Fruit fly (Drosophila melanogaster): Measurements from ENCODE around the gene CG31789.

CG31789 gene

DNA sequence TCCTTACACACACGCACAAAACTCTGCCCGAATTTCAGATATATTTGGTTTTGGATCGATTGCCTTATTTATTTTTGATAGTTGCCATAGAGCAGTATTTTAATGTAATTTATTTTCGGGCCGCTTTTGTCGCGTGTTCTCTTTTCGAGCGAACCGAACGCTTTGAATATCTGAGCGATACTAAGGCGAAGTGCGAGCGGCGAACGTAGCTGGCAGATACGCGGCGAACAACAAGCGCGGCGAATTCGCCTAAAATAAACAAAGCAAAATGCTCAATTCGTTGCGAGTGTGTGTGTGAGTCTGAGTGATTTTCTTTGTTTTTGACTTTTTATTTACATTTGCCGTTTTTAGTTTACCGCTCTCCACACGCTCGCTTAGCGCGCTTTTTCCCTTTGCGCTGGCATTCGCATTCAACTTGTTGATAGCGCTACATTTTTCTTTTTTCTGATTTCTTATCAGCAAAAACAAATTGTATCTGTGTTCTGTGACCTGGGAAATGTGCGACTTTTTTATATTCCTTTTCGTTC, 42.6 kb upstream of the CG31789 start (continued):
- TF ChIP-seq Trl (optimal IDR thresholded peaks at IDR 0.05): peak in 1 of 2 experiments; percentile 42
- no peak for TF ChIP-seq Trl (GFP tag; optimal IDR thresholded peaks at IDR 0.05)
- peak; percentile 59; the same call in 2 of the 3 replicates for TF ChIP-seq zen2 (GFP tag; IDR thresholded peaks at IDR 0.05; ENCODE audit: partially characterized antibody)
- TF ChIP-seq amos (GFP tag; IDR thresholded peaks at IDR 0.05; ENCODE audit: partially characterized antibody): peak; percentile 45; the same call in 1 of the 2 replicates
- TF ChIP-seq CG12104 (GFP tag; optimal IDR thresholded peaks at IDR 0.05): no peak
- no peak for TF ChIP-seq tin (GFP tag; optimal IDR thresholded peaks at IDR 0.05)
- TF ChIP-seq CG6689 (GFP tag; IDR thresholded peaks at IDR 0.05): no peak
- peak; percentile 4 for TF ChIP-seq CG2678 (tag; optimal IDR thresholded peaks at IDR 0.05)
- no peak for TF ChIP-seq CG3995 (GFP tag; optimal IDR thresholded peaks at IDR 0.05)
- 0 out of 2 replicates have a peak, but pooled peaks have one; percentile 10 for TF ChIP-seq Adf1 (GFP tag; IDR thresholded peaks at IDR 0.05)
- TF ChIP-seq D19A (tag; optimal IDR thresholded peaks at IDR 0.05): no peak
- no peak for TF ChIP-seq CG30020 (tag; optimal IDR thresholded peaks at IDR 0.05)
- TF ChIP-seq CG4617 (GFP tag; optimal IDR thresholded peaks at IDR 0.05; ENCODE audit: borderline replicate concordance): no peak
- TF ChIP-seq Nf-YC (tag; optimal IDR thresholded peaks at IDR 0.05): no peak
- TF ChIP-seq CG9876 (GFP tag; optimal IDR thresholded peaks at IDR 0.05): no peak
- TF ChIP-seq CG10959 (GFP tag; IDR thresholded peaks at IDR 0.05): no peak
- TF ChIP-seq Taf1 (GFP tag; IDR thresholded peaks at IDR 0.05): no peak
- peak; percentile 17; the same call in 1 of the 2 replicates for TF ChIP-seq hbn (GFP tag; IDR thresholded peaks at IDR 0.05; ENCODE audit: partially characterized antibody)
- no peak for TF ChIP-seq bcd (GFP tag; optimal IDR thresholded peaks at IDR 0.05)
- TF ChIP-seq Optix (GFP tag; IDR thresholded peaks at IDR 0.05): no peak
- peak; percentile 40 for TF ChIP-seq CG17385 (GFP tag; optimal IDR thresholded peaks at IDR 0.05)
- TF ChIP-seq CG34422 (GFP tag; IDR thresholded peaks at IDR 0.05): no peak; the same call in 2 of the 3 replicates
- no peak for TF ChIP-seq hb (GFP tag; IDR thresholded peaks at IDR 0.05; ENCODE audit: partially characterized antibody)
- no peak for TF ChIP-seq CG4282 (GFP tag; optimal IDR thresholded peaks at IDR 0.05)
- TF ChIP-seq Mrtf (GFP tag; IDR thresholded peaks at IDR 0.05): no peak
- no peak for TF ChIP-seq Hr39 (optimal IDR thresholded peaks at IDR 0.05)
- no peak for TF ChIP-seq C15 (GFP tag; IDR thresholded peaks at IDR 0.05)
- no peak for TF ChIP-seq ham (GFP tag; IDR thresholded peaks at IDR 0.05)
- TF ChIP-seq CG42726 (GFP tag; IDR thresholded peaks at IDR 0.05; ENCODE audit: partially characterized antibody): 0 out of 2 replicates have a peak, but pooled peaks have one; percentile 34
- no peak for TF ChIP-seq B-H1 (GFP tag; IDR thresholded peaks at IDR 0.05)
- no peak for TF ChIP-seq esg (GFP tag; conservative IDR thresholded peaks at IDR 0.05)
- TF ChIP-seq slbo (GFP tag; IDR thresholded peaks at IDR 0.05): no peak
- no peak for TF ChIP-seq gce (GFP tag; IDR thresholded peaks at IDR 0.05)
- TF ChIP-seq H15 (GFP tag; IDR thresholded peaks at IDR 0.05): no peak
- TF ChIP-seq otp (GFP tag; IDR thresholded peaks at IDR 0.05): no peak
- TF ChIP-seq CG11456 (GFP tag; IDR thresholded peaks at IDR 0.05): no peak
- TF ChIP-seq da (GFP tag; optimal IDR thresholded peaks at IDR 0.05): no peak
- TF ChIP-seq Dref (GFP tag; IDR thresholded peaks at IDR 0.05): no peak
- TF ChIP-seq Mes4 (GFP tag; optimal IDR thresholded peaks at IDR 0.05): no peak
- TF ChIP-seq CG1647 (GFP tag; optimal IDR thresholded peaks at IDR 0.05): no peak
- TF ChIP-seq Gug (GFP tag; IDR thresholded peaks at IDR 0.05): no peak
- TF ChIP-seq MTF-1 (GFP tag; optimal IDR thresholded peaks at IDR 0.05; ENCODE audit: borderline replicate concordance): no peak
- TF ChIP-seq al (GFP tag; IDR thresholded peaks at IDR 0.05): no peak
- TF ChIP-seq oc (tag; optimal IDR thresholded peaks at IDR 0.05): no peak
- TF ChIP-seq Opbp (GFP tag; IDR thresholded peaks at IDR 0.05; ENCODE audit: partially characterized antibody): 0 out of 3 replicates have a peak, but pooled peaks have one; percentile 9
- no peak for TF ChIP-seq kah (GFP tag; optimal IDR thresholded peaks at IDR 0.05)
- TF ChIP-seq CG13775 (GFP tag; optimal IDR thresholded peaks at IDR 0.05): no peak
- no peak for TF ChIP-seq E2f1 (GFP tag; IDR thresholded peaks at IDR 0.05)
- no peak for TF ChIP-seq ro (GFP tag; IDR thresholded peaks at IDR 0.05)
- peak; percentile 98 for TF ChIP-seq z (GFP tag; IDR thresholded peaks at IDR 0.05)
- TF ChIP-seq CG18011 (GFP tag; optimal IDR thresholded peaks at IDR 0.05): no peak
- TF ChIP-seq Eip74EF (GFP tag; optimal IDR thresholded peaks at IDR 0.05): no peak
